Fruit fly (Drosophila melanogaster): ENCODE data around the gene Mat89Ba.
A peak's percentile ranks its signal among the peaks of the same experiment; 100 is the strongest.

The Mat89Ba gene

DNA sequence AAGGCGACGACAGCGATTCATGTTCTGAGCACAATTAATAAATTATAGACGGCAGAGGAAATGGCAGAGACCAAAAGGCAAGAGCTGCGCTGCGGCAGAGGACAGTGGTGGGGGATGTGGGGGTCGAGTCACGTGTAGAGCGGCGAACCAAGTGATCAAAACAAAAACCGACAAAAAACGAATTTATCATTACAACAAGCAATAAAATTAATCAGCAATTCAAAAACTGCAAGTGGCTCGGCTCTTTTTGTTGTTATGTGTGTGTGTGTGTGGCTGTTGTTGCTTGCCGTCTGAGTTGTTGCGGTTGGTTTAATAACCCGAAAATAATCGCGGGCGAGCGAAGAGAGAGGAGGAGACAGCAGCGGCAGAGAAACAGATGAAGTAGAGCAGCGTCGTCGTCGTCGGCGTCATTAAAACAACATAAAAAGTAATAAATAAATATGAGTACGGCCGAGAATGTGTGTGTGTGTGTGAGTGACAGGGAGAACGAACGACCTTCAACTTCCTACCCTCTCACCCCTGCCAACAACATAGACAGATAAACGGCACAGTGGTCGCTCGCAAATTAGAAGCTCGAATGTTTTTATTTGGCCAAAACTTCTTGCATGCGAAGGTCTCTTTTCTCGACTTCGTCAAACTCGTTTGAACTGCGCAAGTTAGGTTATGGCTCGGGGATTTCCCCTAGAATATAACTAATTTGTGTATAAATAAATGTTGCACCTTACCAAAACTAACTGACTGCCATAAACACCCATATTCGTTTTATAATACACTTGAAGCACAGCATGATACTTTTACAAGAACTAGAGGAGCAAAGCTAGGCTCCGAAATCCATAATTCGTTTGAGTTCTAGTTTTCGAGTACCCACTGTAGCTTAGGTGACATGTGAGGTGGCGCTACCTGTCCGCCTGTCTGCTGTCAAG is 40.6 kb downstream of the Mat89Ba start (continued):
- TF ChIP-seq CG1602 (GFP tag; optimal IDR thresholded peaks at IDR 0.05), result peak; percentile 55
- TF ChIP-seq CG7745 (tag; optimal IDR thresholded peaks at IDR 0.05), result no peak
- TF ChIP-seq kay (GFP tag; optimal IDR thresholded peaks at IDR 0.05), result peak; percentile 23
- peak; percentile 84 for TF ChIP-seq CG7839 (tag; optimal IDR thresholded peaks at IDR 0.05)
- TF ChIP-seq hth (optimal IDR thresholded peaks at IDR 0.05), result no peak
- TF ChIP-seq bsh (GFP tag; optimal IDR thresholded peaks at IDR 0.05), result peak; percentile 51 to 71
- TF ChIP-seq Hey (tag; optimal IDR thresholded peaks at IDR 0.05), result no peak
- TF ChIP-seq CG7987 (GFP tag; optimal IDR thresholded peaks at IDR 0.05), result no peak
- peak; percentile 61 for TF ChIP-seq repo (GFP tag; optimal IDR thresholded peaks at IDR 0.05)
- peak; percentile 53 for TF ChIP-seq Nf-YC (tag; optimal IDR thresholded peaks at IDR 0.05)
- no peak for TF ChIP-seq mld (GFP tag; IDR thresholded peaks at IDR 0.05; ENCODE audit: partially characterized antibody)
- TF ChIP-seq toy (GFP tag; IDR thresholded peaks at IDR 0.05), result no peak
- peak; percentile 83 for TF ChIP-seq org-1 (GFP tag; optimal IDR thresholded peaks at IDR 0.05)
- TF ChIP-seq Hr51 (GFP tag; optimal IDR thresholded peaks at IDR 0.05), result peak; percentile 47 to 77
- TF ChIP-seq croc (GFP tag; conservative IDR thresholded peaks at IDR 0.05), result peak; percentile 67
- peak; percentile 36 for TF ChIP-seq CG6254 (GFP tag; optimal IDR thresholded peaks at IDR 0.05)
- no peak for TF ChIP-seq Hmx (GFP tag; optimal IDR thresholded peaks at IDR 0.05)
- peak; percentile 81 for TF ChIP-seq CG15269 (tag; optimal IDR thresholded peaks at IDR 0.05)
- peak; percentile 77 for TF ChIP-seq CG4820 (GFP tag; optimal IDR thresholded peaks at IDR 0.05)
- TF ChIP-seq nerfin-1 (tag; optimal IDR thresholded peaks at IDR 0.05), result peak; percentile 64
- peak; percentile 3 for TF ChIP-seq fd64A (GFP tag; optimal IDR thresholded peaks at IDR 0.05)
- TF ChIP-seq CG5180 (GFP tag; optimal IDR thresholded peaks at IDR 0.05), result peak; percentile 66
- TF ChIP-seq cg (GFP tag; optimal IDR thresholded peaks at IDR 0.05), result peak; percentile 77
- peak; percentile 78 for TF ChIP-seq CG16863 (GFP tag; optimal IDR thresholded peaks at IDR 0.05)
- no peak for TF ChIP-seq nom (GFP tag; optimal IDR thresholded peaks at IDR 0.05)
- peak; percentile 86 for TF ChIP-seq CG2678 (tag; optimal IDR thresholded peaks at IDR 0.05)
- TF ChIP-seq CG30431 (GFP tag; optimal IDR thresholded peaks at IDR 0.05), result peak; percentile 74
- no peak for TF ChIP-seq CG8765 (GFP tag; IDR thresholded peaks at IDR 0.05)
- peak; percentile 77 for TF ChIP-seq ind (GFP tag; optimal IDR thresholded peaks at IDR 0.05)
- peak; percentile 69 for TF ChIP-seq Asciz (GFP tag; optimal IDR thresholded peaks at IDR 0.05)
- TF ChIP-seq ase (GFP tag; IDR thresholded peaks at IDR 0.05), result no peak
- no peak for TF ChIP-seq so (GFP tag; IDR thresholded peaks at IDR 0.05)
- peak; percentile 32 for TF ChIP-seq sqz (GFP tag; optimal IDR thresholded peaks at IDR 0.05)
- TF ChIP-seq Elba2 (GFP tag; optimal IDR thresholded peaks at IDR 0.05), result no peak
- peak; percentile 61 for TF ChIP-seq btn (GFP tag; optimal IDR thresholded peaks at IDR 0.05)
- TF ChIP-seq crol (GFP tag; IDR thresholded peaks at IDR 0.05), result no peak
- no peak for TF ChIP-seq Rfx (GFP tag; IDR thresholded peaks at IDR 0.05)
- no peak for TF ChIP-seq sc (optimal IDR thresholded peaks at IDR 0.05)
- peak; percentile 75 for TF ChIP-seq sc (GFP tag; optimal IDR thresholded peaks at IDR 0.05)
- peak; percentile 6 for TF ChIP-seq HmgD (GFP tag; optimal IDR thresholded peaks at IDR 0.05)
- TF ChIP-seq Kr (GFP tag; optimal IDR thresholded peaks at IDR 0.05), result no peak
- no peak for TF ChIP-seq Neu2 (GFP tag; optimal IDR thresholded peaks at IDR 0.05; ENCODE audit: borderline replicate concordance)
- no peak for TF ChIP-seq gro (GFP tag; optimal IDR thresholded peaks at IDR 0.05)
- TF ChIP-seq CG10267 (tag; optimal IDR thresholded peaks at IDR 0.05), result peak; percentile 64
- peak; percentile 19 for TF ChIP-seq lbe (GFP tag; optimal IDR thresholded peaks at IDR 0.05)
- peak; percentile 12 for TF ChIP-seq TFAM (GFP tag; optimal IDR thresholded peaks at IDR 0.05)
- TF ChIP-seq CG12236 (GFP tag; optimal IDR thresholded peaks at IDR 0.05), result peak; percentile 35
- TF ChIP-seq pita (GFP tag; optimal IDR thresholded peaks at IDR 0.05), result no peak
- TF ChIP-seq abd-A (tag; optimal IDR thresholded peaks at IDR 0.05), result peak; percentile 84
